Worm (Caenorhabditis elegans) whole organism, L3 larva: ENCODE results near the gene rpc-25.
A peak's percentile ranks its signal among the peaks of the same experiment; 100 is the strongest.

Experiments used
- R02D3.7 ChIP-seq: fragments of 150-350 bp; optimal IDR thresholded peaks from 2 replicates; lab custom pipeline; 2014; ENCODE audit warnings: missing biosample characterization, missing genetic modification characterization
- ZK546.5 ChIP-seq: sonication (generic microtip); optimal IDR thresholded peaks from 2 replicates; lab custom pipeline; 2017; ENCODE audit warnings: missing biosample characterization, missing genetic modification characterization
- aly-2 ChIP-seq: fragments of 150-350 bp; optimal IDR thresholded peaks from 2 replicates; lab custom pipeline; 2014; ENCODE audit warnings: missing biosample characterization, missing genetic modification characterization
- ama-1 ChIP-seq: fragments of 150-350 bp; optimal IDR thresholded peaks from 2 replicates; lab custom pipeline; 2018
- ceh-28 ChIP-seq: fragments of 150-350 bp; optimal IDR thresholded peaks from 2 replicates; lab custom pipeline; 2014; ENCODE audit warnings: missing biosample characterization, missing genetic modification reagents, missing genetic modification characterization
- ceh-9 ChIP-seq: sonication (generic microtip); optimal IDR thresholded peaks from 2 replicates; lab custom pipeline; 2018; ENCODE audit warnings: missing biosample characterization, missing genetic modification characterization
- egl-27 ChIP-seq: sonication (generic microtip); optimal IDR thresholded peaks from 4 replicates; lab custom pipeline; 2017; ENCODE audit warnings: missing biosample characterization, missing genetic modification reagents, missing genetic modification characterization
- egl-5 ChIP-seq: fragments of 150-350 bp; optimal IDR thresholded peaks from 2 replicates; lab custom pipeline; 2017; ENCODE audit warnings: missing biosample characterization, missing genetic modification reagents, missing genetic modification characterization, inconsistent platforms
- elt-2 ChIP-seq: sonication (generic microtip); optimal IDR thresholded peaks from 2 replicates; lab custom pipeline; 2016; ENCODE audit warnings: missing genetic modification reagents, mild to moderate bottlenecking, missing genetic modification characterization, missing compliant biosample characterization
- elt-3 ChIP-seq, 3 experiments: fragments of 150-350 bp in 1 of 3; sonication (generic microtip) in 2 of 3; optimal IDR thresholded peaks; 2 replicates in 2 of 3; 4 replicates in 1 of 3; lab custom pipeline; 2014 to 2017; ENCODE audit warnings: missing biosample characterization in 3 of 3, missing genetic modification characterization in 3 of 3
- eor-1 ChIP-seq, 2 experiments: fragments of 150-350 bp; optimal IDR thresholded peaks; 2 replicates each; lab custom pipeline; 2014 to 2018; ENCODE audit warnings: missing biosample characterization in 2 of 2, missing genetic modification characterization in 2 of 2
- fkh-2 ChIP-seq: fragments of 150-350 bp; optimal IDR thresholded peaks from 2 replicates; lab custom pipeline; 2014; ENCODE audit warnings: missing biosample characterization, missing genetic modification reagents, missing genetic modification characterization
- hmg-11 ChIP-seq: sonication (generic microtip); optimal IDR thresholded peaks from 2 replicates; lab custom pipeline; 2016; ENCODE audit warnings: missing genetic modification characterization, missing compliant biosample characterization
- jun-1 ChIP-seq: fragments of 150-350 bp; optimal IDR thresholded peaks from 2 replicates; lab custom pipeline; 2014; ENCODE audit warnings: missing biosample characterization, missing genetic modification reagents, missing genetic modification characterization
- lin-15B ChIP-seq: fragments of 150-350 bp; optimal IDR thresholded peaks from 2 replicates; lab custom pipeline; 2014; ENCODE audit warnings: missing biosample characterization, missing genetic modification characterization
- lin-39 ChIP-seq: fragments of 150-350 bp; optimal IDR thresholded peaks from 2 replicates; lab custom pipeline; 2018; ENCODE audit warnings: missing biosample characterization, missing genetic modification reagents, missing genetic modification characterization
- lsy-12 ChIP-seq: sonication (generic microtip); optimal IDR thresholded peaks from 2 replicates; lab custom pipeline; 2016; ENCODE audit warnings: mild to moderate bottlenecking, missing genetic modification characterization, missing compliant biosample characterization
- mdl-1 ChIP-seq: fragments of 150-350 bp; optimal IDR thresholded peaks from 2 replicates; lab custom pipeline; 2014; ENCODE audit warnings: missing biosample characterization, missing genetic modification characterization
- nhr-11 ChIP-seq: fragments of 150-350 bp; optimal IDR thresholded peaks from 2 replicates; lab custom pipeline; 2014; ENCODE audit warnings: missing biosample characterization, missing genetic modification characterization
- nhr-23 ChIP-seq: fragments of 150-350 bp; optimal IDR thresholded peaks from 2 replicates; lab custom pipeline; 2014; ENCODE audit warnings: missing biosample characterization, missing genetic modification reagents, missing genetic modification characterization
- nhr-43 ChIP-seq: sonication (generic microtip); optimal IDR thresholded peaks from 2 replicates; lab custom pipeline; 2016; ENCODE audit warnings: mild to moderate bottlenecking, missing genetic modification characterization, missing compliant biosample characterization; ENCODE audit not compliant: poor library complexity, severe bottlenecking
- nhr-76 ChIP-seq: fragments of 150-350 bp; sonication (generic microtip); optimal IDR thresholded peaks from 5 replicates; lab custom pipeline; 2014; ENCODE audit warnings: missing biosample characterization, missing genetic modification characterization
- nhr-77 ChIP-seq: fragments of 150-350 bp; optimal IDR thresholded peaks from 2 replicates; lab custom pipeline; 2014; ENCODE audit warnings: missing biosample characterization, missing genetic modification characterization
- pha-4 ChIP-seq: fragments of 150-350 bp; optimal IDR thresholded peaks from 2 replicates; lab custom pipeline; 2014; ENCODE audit warnings: missing biosample characterization, missing genetic modification reagents, missing genetic modification characterization
- pqm-1 ChIP-seq: fragments of 150-350 bp; optimal IDR thresholded peaks from 2 replicates; lab custom pipeline; 2017; ENCODE audit warnings: missing biosample characterization, missing genetic modification characterization, inconsistent platforms
- sea-2 ChIP-seq: fragments of 150-350 bp; sonication (generic microtip); optimal IDR thresholded peaks from 4 replicates; lab custom pipeline; 2014; ENCODE audit warnings: missing biosample characterization, missing genetic modification reagents, missing genetic modification characterization
- skn-1 ChIP-seq: fragments of 150-350 bp; optimal IDR thresholded peaks from 2 replicates; lab custom pipeline; 2014; ENCODE audit warnings: missing biosample characterization, missing genetic modification characterization
- snpc-4 ChIP-seq: fragments of 150-350 bp; optimal IDR thresholded peaks from 2 replicates; lab custom pipeline; 2014; ENCODE audit warnings: missing biosample characterization, missing genetic modification characterization
- unc-39 ChIP-seq: sonication (generic microtip); optimal IDR thresholded peaks from 4 replicates; lab custom pipeline; 2017; ENCODE audit warnings: missing biosample characterization, missing genetic modification characterization
- unc-62 ChIP-seq: fragments of 150-350 bp; sonication (generic microtip); optimal IDR thresholded peaks from 4 replicates; lab custom pipeline; 2014; ENCODE audit warnings: missing biosample characterization, missing genetic modification reagents, missing genetic modification characterization
- zag-1 ChIP-seq: fragments of 150-350 bp; optimal IDR thresholded peaks from 2 replicates; lab custom pipeline; 2014; ENCODE audit warnings: missing biosample characterization, missing genetic modification characterization
- ztf-11 ChIP-seq: fragments of 150-350 bp; optimal IDR thresholded peaks from 2 replicates; lab custom pipeline; 2014; ENCODE audit warnings: missing biosample characterization, missing genetic modification characterization

rpc-25 gene

ce11 chrV:10228360-10228759, 22.0 kb upstream of the rpc-25 start, which contains the start of gene fipr-4:
Gene fipr-4 (minus strand): TSS chrV:10228460.
- TF ChIP-seq ceh-9 (no peak), pha-4 (peak; percentile 42)
- TF ChIP-seq, all 47 proteins: peak for 1

- TF ChIP-seq ceh-28 (tag; lab: Kevin White, UChicago) (no peak), lin-15B (tag; lab: Kevin White, UChicago) (no peak), nhr-43 (tag; lab: Kevin White, UChicago) (no peak), mdl-1 (tag; lab: Kevin White, UChicago) (no peak), egl-5 (tag; lab: Kevin White, UChicago) (no peak), elt-3 (tag; optimal IDR thresholded peaks at IDR 0.05; lab: Kevin White, UChicago) (no peak), pha-4 (no peak), eor-1 (tag; optimal IDR thresholded peaks at IDR 0.05; lab: Kevin White, UChicago) (no peak), nhr-11 (tag; lab: Kevin White, UChicago) (no peak), ZK546.5 (no peak), hmg-11 (tag; lab: Kevin White, UChicago) (no peak), ztf-11 (tag; lab: Kevin White, UChicago) (no peak), unc-62 (GFP tag; lab: Kevin White, UChicago) (no peak)
These were observed 20.9 kb upstream of the rpc-25 start, which contains the start of gene ttr-19 for ce11 chrV:10227333-10227732. Gene ttr-19 (minus strand): TSS chrV:10227433.

ce11 chrV:10225610-10226009, 19.2 kb upstream of the rpc-25 start, which contains the start of gene daf-36:
Gene daf-36 (minus strand): TSS chrV:10225710.
- TF ChIP-seq elt-2 (tag; lab: Kevin White, UChicago) = peak; percentile 28
- TF ChIP-seq zag-1 (tag; lab: Kevin White, UChicago) = no peak

ce11 chrV:10224619-10225018, 18.2 kb upstream of the rpc-25 start:
- TF ChIP-seq elt-2 (tag; lab: Kevin White, UChicago) (peak; percentile 68), nhr-77 (tag; lab: Kevin White, UChicago) (no peak)

DNA sequence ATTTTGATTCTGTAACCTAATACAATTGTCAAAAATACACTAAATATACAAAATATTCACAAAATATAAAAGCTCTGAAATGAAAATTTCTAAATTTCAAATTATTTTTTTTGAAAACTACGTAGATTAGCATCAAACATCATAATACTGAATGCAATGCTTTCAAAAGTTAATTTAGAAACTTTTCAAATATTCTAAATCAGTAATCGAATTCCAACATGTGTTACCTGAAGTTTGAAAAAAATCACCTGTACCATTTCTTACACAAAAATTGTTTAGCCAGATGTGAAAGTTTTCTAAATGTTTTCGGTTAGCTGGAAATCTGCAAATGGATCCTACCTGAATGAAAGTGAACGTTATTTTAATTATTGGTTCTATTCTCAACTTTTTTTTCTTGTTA, 15.6 kb upstream of the rpc-25 start, which contains the start of gene C12D8.20:
TSS of gene C12D8.20 (plus strand) at position 301 of the 400 bp plus-strand sequence.
- TF ChIP-seq skn-1 (tag; lab: Kevin White, UChicago) (no peak), jun-1 (no peak), nhr-43 (tag; lab: Kevin White, UChicago) (no peak), eor-1 (tag; optimal IDR thresholded peaks at IDR 0.05; lab: Kevin White, UChicago) (no peak), snpc-4 (no peak), nhr-77 (tag; lab: Kevin White, UChicago) (no peak), lin-39 (tag; lab: Kevin White, UChicago) (no peak), lsy-12 (tag; lab: Kevin White, UChicago) (no peak), sea-2 (GFP tag; lab: Kevin White, UChicago) (no peak), ama-1 (no peak), fkh-2 (no peak), R02D3.7 (tag; lab: Kevin White, UChicago) (no peak), mdl-1 (tag; lab: Kevin White, UChicago) (no peak), elt-3 (tag; optimal IDR thresholded peaks at IDR 0.05; lab: Kevin White, UChicago) (no peak), unc-39 (no peak), nhr-11 (tag; lab: Kevin White, UChicago) (no peak), pqm-1 (no peak), elt-2 (tag; lab: Kevin White, UChicago) (no peak)

ce11 chrV:10221317-10221716, 14.9 kb upstream of the rpc-25 start, which contains the start of the genes fipr-5 and fipr-9:
Gene fipr-5 (minus strand): TSS chrV:10221417.
Gene fipr-9 (plus strand): TSS chrV:10221662.
- no peak for TF ChIP-seq elt-3 (tag; optimal IDR thresholded peaks at IDR 0.05; lab: Kevin White, UChicago)
- TF ChIP-seq eor-1 (tag; optimal IDR thresholded peaks at IDR 0.05; lab: Kevin White, UChicago) = no peak
- no peak for TF ChIP-seq nhr-76
- TF ChIP-seq lsy-12 (tag; lab: Kevin White, UChicago) = no peak
- TF ChIP-seq skn-1 (tag; lab: Kevin White, UChicago) = no peak
- no peak for TF ChIP-seq mdl-1 (tag; lab: Kevin White, UChicago)
- TF ChIP-seq ceh-9 = no peak
- no peak for TF ChIP-seq aly-2 (tag; lab: Kevin White, UChicago)
- TF ChIP-seq egl-5 (tag; lab: Kevin White, UChicago) = no peak
- no peak for TF ChIP-seq snpc-4
- TF ChIP-seq egl-27 (tag; lab: Kevin White, UChicago) = no peak
- TF ChIP-seq jun-1 = no peak
- TF ChIP-seq nhr-23 (tag; lab: Kevin White, UChicago) = no peak
- no peak for TF ChIP-seq sea-2 (GFP tag; lab: Kevin White, UChicago)
